Worm (Caenorhabditis elegans): ENCODE results near the gene nspe-2.

ce11 chrII:12572760-12573159 lies 46.4 kb downstream of the nspe-2 start, which contains the start of gene Y38E10A.35:
- no peak for TF ChIP-seq ztf-29 (GFP tag; IDR thresholded peaks at IDR 0.05)
- no peak for TF ChIP-seq tab-1 (GFP tag; IDR thresholded peaks at IDR 0.05)
- TF ChIP-seq cog-1 (tag; optimal IDR thresholded peaks at IDR 0.05) = no peak
- TF ChIP-seq ref-1 (GFP tag; conservative IDR thresholded peaks at IDR 0.05) = no peak

Data from whole organism, midembryonic.